Fruit fly (Drosophila melanogaster) whole organism, pupa: Measurements from ENCODE around the gene Spn28F.

Source experiments
- CG10348 ChIP-seq: fragments of 200-800 bp; sonication (Bioruptor generic); IDR thresholded peaks from 2 replicates; pipeline ENCODE4 v1.3.6; 2022; ENCODE audit warnings: missing biosample characterization, missing genetic modification characterization
- CG12605 ChIP-seq: fragments of 200-800 bp; sonication (Bioruptor generic); IDR thresholded peaks from 2 replicates; pipeline ENCODE4 v1.3.6; 2022; ENCODE audit warnings: missing biosample characterization, missing genetic modification characterization
- CG13204 ChIP-seq: fragments of 200-800 bp; sonication (Bioruptor generic); optimal IDR thresholded peaks from 2 replicates; lab custom pipeline; 2018; ENCODE audit warnings: missing biosample characterization, mild to moderate bottlenecking, missing genetic modification characterization, moderate library complexity
- CG14655 ChIP-seq: fragments of 200-800 bp; sonication (Bioruptor generic); optimal IDR thresholded peaks from 3 replicates; lab custom pipeline; 2017; ENCODE audit warnings: mild to moderate bottlenecking, missing biosample characterization, missing genetic modification reagents, missing genetic modification characterization
- CG15710 ChIP-seq: fragments of 200-800 bp; sonication (Bioruptor generic); optimal IDR thresholded peaks from 2 replicates; lab custom pipeline; 2018; ENCODE audit warnings: missing biosample characterization, mild to moderate bottlenecking, missing genetic modification characterization, moderate library complexity
- CG17806 ChIP-seq: fragments of 200-800 bp; sonication (Bioruptor generic); optimal IDR thresholded peaks from 2 replicates; lab custom pipeline; 2018; ENCODE audit warnings: missing biosample characterization, mild to moderate bottlenecking, missing genetic modification characterization, moderate library complexity
- CG32121 ChIP-seq: fragments of 200-800 bp; sonication (Bioruptor generic); IDR thresholded peaks from 2 replicates; pipeline ENCODE4 v1.3.6; 2022; ENCODE audit warnings: missing biosample characterization, missing genetic modification characterization
- CG34367 ChIP-seq: fragments of 200-800 bp; sonication (Bioruptor generic); optimal IDR thresholded peaks from 2 replicates; lab custom pipeline; 2018; ENCODE audit warnings: missing biosample characterization, mild to moderate bottlenecking, missing genetic modification characterization
- CG4496 ChIP-seq: fragments of 200-800 bp; sonication (Bioruptor generic); IDR thresholded peaks from 3 replicates; pipeline ENCODE4 v1.3.6; 2022; ENCODE audit warnings: missing biosample characterization, missing genetic modification characterization
- CG8159 ChIP-seq: fragments of 200-800 bp; sonication (Bioruptor generic); optimal IDR thresholded peaks from 3 replicates; lab custom pipeline; 2018; ENCODE audit warnings: missing biosample characterization, mild to moderate bottlenecking, missing genetic modification characterization, moderate library complexity
- CG8301 ChIP-seq: fragments of 200-800 bp; sonication (Bioruptor generic); optimal IDR thresholded peaks from 2 replicates; lab custom pipeline; 2018; ENCODE audit warnings: missing biosample characterization, mild to moderate bottlenecking, missing genetic modification characterization
- CG9948 ChIP-seq: fragments of 200-800 bp; sonication (Bioruptor generic); optimal IDR thresholded peaks from 2 replicates; lab custom pipeline; 2018; ENCODE audit warnings: missing biosample characterization, mild to moderate bottlenecking, missing genetic modification characterization, moderate library complexity
- D1 ChIP-seq: fragments of 200-800 bp; sonication (Bioruptor generic); optimal IDR thresholded peaks from 2 replicates; lab custom pipeline; 2018; ENCODE audit warnings: missing biosample characterization, mild to moderate bottlenecking, missing genetic modification characterization, moderate library complexity
- EcR ChIP-seq: fragments of 200-800 bp; sonication (Bioruptor generic); optimal IDR thresholded peaks from 3 replicates; lab custom pipeline; 2019; ENCODE audit warnings: missing biosample characterization, missing genetic modification characterization, mild to moderate bottlenecking, moderate library complexity, missing genetic modification reagents
- Ets98B ChIP-seq: fragments of 200-800 bp; sonication (Bioruptor generic); IDR thresholded peaks from 2 replicates; pipeline ENCODE4 v1.3.6; 2022; ENCODE audit warnings: missing biosample characterization, missing genetic modification characterization
- Pif1A ChIP-seq: fragments of 200-800 bp; sonication (Bioruptor generic); optimal IDR thresholded peaks from 3 replicates; lab custom pipeline; 2016; ENCODE audit warnings: missing biosample characterization, missing genetic modification characterization
- Pif1B ChIP-seq: fragments of 200-800 bp; sonication (Bioruptor generic); optimal IDR thresholded peaks from 3 replicates; lab custom pipeline; 2016; ENCODE audit warnings: missing biosample characterization, missing genetic modification characterization
- Snoo ChIP-seq: fragments of 200-800 bp; sonication (Bioruptor generic); optimal IDR thresholded peaks from 3 replicates; lab custom pipeline; 2017; ENCODE audit warnings: missing biosample characterization, mild to moderate bottlenecking, missing genetic modification characterization, inconsistent platforms
- fd96Ca ChIP-seq: fragments of 200-800 bp; sonication (Bioruptor generic); IDR thresholded peaks from 3 replicates; pipeline ENCODE4 v1.3.6; 2022; ENCODE audit warnings: missing biosample characterization, missing genetic modification characterization
- gl ChIP-seq: fragments of 200-800 bp; sonication (Bioruptor generic); optimal IDR thresholded peaks from 2 replicates; lab custom pipeline; 2018; ENCODE audit warnings: missing biosample characterization, mild to moderate bottlenecking, missing genetic modification characterization
- rn ChIP-seq: fragments of 200-800 bp; sonication (Bioruptor generic); IDR thresholded peaks from 2 replicates; pipeline ENCODE4 v1.3.6; 2022; ENCODE audit warnings: missing biosample characterization, missing genetic modification characterization

Gene Spn28F

dm6 chr2L:8241700-8242099 lies at the start of gene Spn28F:
TSS of gene Spn28F (minus strand) at chr2L:8241800.
- no peak for TF ChIP-seq Pif1A (GFP tag; lab: Kevin White, UChicago)
- TF ChIP-seq Ets98B (GFP tag; lab: Robert Waterston, UW), result no peak
- TF ChIP-seq rn, result no peak
- no peak for TF ChIP-seq CG17806 (tag; lab: Kevin White, UChicago)

- TF ChIP-seq CG8301 (tag; lab: Kevin White, UChicago) (peak; percentile 76), CG12605 (GFP tag; lab: Robert Waterston, UW) (peak; percentile 72), D1 (tag; lab: Kevin White, UChicago) (peak; percentile 46), CG10348 (no peak), EcR (GFP tag; lab: Kevin White, UChicago) (peak; percentile 89), Ets98B (GFP tag; lab: Robert Waterston, UW) (peak; percentile 76), Snoo (tag; lab: Kevin White, UChicago) (peak; percentile 88), CG34367 (tag; lab: Kevin White, UChicago) (peak; percentile 69), rn (peak; percentile 64), fd96Ca (GFP tag; lab: Robert Waterston, UW) (peak; percentile 85), Pif1B (GFP tag; lab: Kevin White, UChicago) (peak; percentile 84), CG32121 (peak; percentile 59; the same call in 1 of the 2 replicates), Pif1A (GFP tag; lab: Kevin White, UChicago) (peak; percentile 90), CG4496 (GFP tag; lab: Robert Waterston, UW) (peak; percentile 87), CG14655 (GFP tag; lab: Kevin White, UChicago) (peak; percentile 83), CG8159 (peak; percentile 82), CG15710 (tag; lab: Kevin White, UChicago) (peak; percentile 81), gl (peak; percentile 57), CG17806 (tag; lab: Kevin White, UChicago) (peak; percentile 78), CG9948 (peak; percentile 72), CG13204 (peak; percentile 82)
- TF ChIP-seq, all 21 proteins: peak for 20
Observed at dm6 chr2L:8290653-8291233, 49.1 kb upstream of the Spn28F start.

DNA sequence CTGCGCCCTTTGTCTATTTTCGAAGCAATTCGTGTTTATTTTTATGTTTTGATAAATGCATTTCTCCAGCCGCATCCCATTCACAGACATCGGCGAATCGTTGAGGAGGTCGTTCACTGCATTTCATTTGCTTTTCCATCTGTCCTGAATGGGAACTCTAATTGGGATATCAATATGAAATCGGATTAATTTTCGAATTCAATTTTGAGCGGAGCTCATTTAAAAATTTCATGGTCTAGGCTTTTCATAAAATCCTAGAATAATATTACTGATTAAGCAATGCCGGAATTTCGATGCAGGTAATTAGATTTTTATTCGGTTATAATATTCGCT lies 48.5 kb upstream of the Spn28F start:
- no peak for TF ChIP-seq CG15710 (tag; lab: Kevin White, UChicago)
- TF ChIP-seq rn, result no peak
- TF ChIP-seq gl, result no peak

- TF ChIP-seq CG14655 (GFP tag; lab: Kevin White, UChicago) (peak; percentile 3), CG32121 (no peak), CG8301 (tag; lab: Kevin White, UChicago) (peak; percentile 1)
Observed at dm6 chr2L:8289352-8290091, 47.9 kb upstream of the Spn28F start.

DNA sequence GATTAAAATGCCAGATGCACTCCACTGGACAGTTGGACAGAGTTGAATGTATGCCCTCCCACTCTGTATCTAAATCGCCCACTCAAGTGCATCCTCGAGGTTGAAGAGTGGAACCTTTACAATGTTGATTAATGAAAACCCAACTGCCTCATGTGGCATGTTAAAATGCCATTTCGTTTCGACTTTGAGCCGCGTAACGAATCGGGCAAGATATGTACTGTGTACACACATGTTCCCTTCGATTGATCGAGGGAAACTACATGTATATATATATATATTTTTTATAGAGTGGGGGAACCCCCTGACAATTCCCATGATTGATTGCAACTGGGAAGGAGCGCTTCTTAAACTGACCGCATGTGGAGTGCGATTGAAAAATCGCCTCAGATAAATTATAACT lies 46.5 kb upstream of the Spn28F start:
- no peak for TF ChIP-seq EcR (GFP tag; lab: Kevin White, UChicago)
- no peak for TF ChIP-seq CG15710 (tag; lab: Kevin White, UChicago)
- TF ChIP-seq CG10348, result no peak
- no peak for TF ChIP-seq Snoo (tag; lab: Kevin White, UChicago)
- no peak for TF ChIP-seq CG12605 (GFP tag; lab: Robert Waterston, UW)
- no peak for TF ChIP-seq gl
- TF ChIP-seq CG13204, result no peak
- no peak for TF ChIP-seq CG8159
- no peak for TF ChIP-seq CG9948
- TF ChIP-seq CG34367 (tag; lab: Kevin White, UChicago), result no peak
- TF ChIP-seq CG4496 (GFP tag; lab: Robert Waterston, UW), result no peak
- TF ChIP-seq CG32121, result no peak
- no peak for TF ChIP-seq rn
- no peak for TF ChIP-seq CG8301 (tag; lab: Kevin White, UChicago)
- TF ChIP-seq CG17806 (tag; lab: Kevin White, UChicago), result no peak
- TF ChIP-seq Pif1A (GFP tag; lab: Kevin White, UChicago), result no peak
- TF ChIP-seq D1 (tag; lab: Kevin White, UChicago), result no peak
- TF ChIP-seq, all 21 proteins: peak for 0

DNA sequence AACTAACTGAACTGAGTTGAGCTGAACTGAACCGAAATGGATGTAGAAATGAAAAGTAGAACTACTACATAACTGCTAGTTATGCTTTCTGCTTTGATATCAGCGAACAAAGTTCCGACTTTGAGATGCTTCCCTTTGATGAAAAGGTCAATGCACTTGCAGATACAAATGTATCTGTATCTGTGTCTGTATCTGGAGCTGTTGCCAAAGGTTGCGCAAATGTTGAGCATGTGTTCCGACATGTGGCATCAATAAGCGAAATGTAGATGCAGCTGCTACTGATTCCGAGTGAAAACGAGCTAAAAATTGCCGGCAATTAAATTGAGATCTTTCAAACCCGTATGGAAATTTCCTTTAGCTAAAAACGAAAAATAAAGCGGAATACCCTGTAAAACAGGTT lies 45.0 kb upstream of the Spn28F start:
- TF ChIP-seq EcR (GFP tag; lab: Kevin White, UChicago) (peak; percentile 87), CG10348 (no peak)

- no peak for TF ChIP-seq rn
- no peak for TF ChIP-seq D1 (tag; lab: Kevin White, UChicago)
- TF ChIP-seq CG15710 (tag; lab: Kevin White, UChicago), result no peak
- no peak for TF ChIP-seq CG10348
- TF ChIP-seq fd96Ca (GFP tag; lab: Robert Waterston, UW), result no peak
- no peak for TF ChIP-seq CG9948
- no peak for TF ChIP-seq Pif1A (GFP tag; lab: Kevin White, UChicago)
- TF ChIP-seq CG12605 (GFP tag; lab: Robert Waterston, UW), result no peak
- no peak for TF ChIP-seq CG8301 (tag; lab: Kevin White, UChicago)
- TF ChIP-seq CG13204, result no peak
- no peak for TF ChIP-seq CG34367 (tag; lab: Kevin White, UChicago)
- no peak for TF ChIP-seq CG32121
Observed at dm6 chr2L:8284913-8285619, 43.5 kb upstream of the Spn28F start.
